Worm (Caenorhabditis elegans) whole organism, late embryonic: ENCODE measurements around the gene srj-24.

Source experiments
- C38D4.7 ChIP-seq: fragments of 200-800 bp; sonication (Bioruptor generic); optimal IDR thresholded peaks from 2 replicates; lab custom pipeline; 2018; ENCODE audit warnings: mild to moderate bottlenecking, missing genetic modification characterization, moderate library complexity, missing compliant biosample characterization
- K02D7.2 ChIP-seq: sonication (generic microtip); optimal IDR thresholded peaks from 2 replicates; lab custom pipeline; 2017; ENCODE audit warnings: mild to moderate bottlenecking, missing genetic modification characterization, missing compliant biosample characterization
- ama-1 ChIP-seq: fragments of 150-350 bp; optimal IDR thresholded peaks from 2 replicates; lab custom pipeline; 2014
- ceh-18 ChIP-seq: sonication (generic microtip); optimal IDR thresholded peaks from 2 replicates; lab custom pipeline; 2016; ENCODE audit warnings: missing genetic modification characterization, missing compliant biosample characterization
- ceh-34 ChIP-seq: sonication (generic microtip); optimal IDR thresholded peaks from 2 replicates; lab custom pipeline; 2016; ENCODE audit warnings: mild to moderate bottlenecking, missing genetic modification characterization, missing compliant biosample characterization
- ceh-48 ChIP-seq: sonication (generic microtip); optimal IDR thresholded peaks from 2 replicates; lab custom pipeline; 2016; ENCODE audit warnings: missing genetic modification characterization, inconsistent platforms, missing compliant biosample characterization
- ceh-6 ChIP-seq: fragments of 200-800 bp; sonication (Bioruptor generic); optimal IDR thresholded peaks from 2 replicates; lab custom pipeline; 2018; ENCODE audit warnings: mild to moderate bottlenecking, missing genetic modification characterization, missing compliant biosample characterization
- che-1 ChIP-seq: sonication (generic microtip); optimal IDR thresholded peaks from 2 replicates; lab custom pipeline; 2016; ENCODE audit warnings: mild to moderate bottlenecking, missing genetic modification characterization, missing compliant biosample characterization
- elt-2 ChIP-seq: sonication (generic microtip); optimal IDR thresholded peaks from 2 replicates; lab custom pipeline; 2016; ENCODE audit warnings: missing genetic modification reagents, missing genetic modification characterization, missing compliant biosample characterization
- hlh-30 ChIP-seq: sonication (generic microtip); optimal IDR thresholded peaks from 2 replicates; lab custom pipeline; 2017; ENCODE audit warnings: antibody characterized with exemption, missing genetic modification characterization, missing compliant biosample characterization; ENCODE audit not compliant: insufficient read depth
- hlh-6 ChIP-seq: sonication (generic microtip); optimal IDR thresholded peaks from 2 replicates; lab custom pipeline; 2016; ENCODE audit warnings: missing genotype, missing genetic modification characterization, missing compliant biosample characterization
- hlh-8 ChIP-seq: sonication (generic microtip); optimal IDR thresholded peaks from 2 replicates; lab custom pipeline; 2016; ENCODE audit warnings: missing genotype, missing genetic modification characterization, missing compliant biosample characterization
- lim-6 ChIP-seq: sonication (generic microtip); optimal IDR thresholded peaks from 2 replicates; lab custom pipeline; 2016; ENCODE audit warnings: missing genetic modification characterization, missing compliant biosample characterization
- madf-2 ChIP-seq: sonication (generic microtip); optimal IDR thresholded peaks from 2 replicates; lab custom pipeline; 2017; ENCODE audit warnings: missing genetic modification characterization, missing compliant biosample characterization
- nfya-1 ChIP-seq: sonication (generic microtip); optimal IDR thresholded peaks from 2 replicates; lab custom pipeline; 2017; ENCODE audit warnings: missing genetic modification characterization, mild to moderate bottlenecking, missing compliant biosample characterization, antibody characterized with exemption, moderate library complexity
- nhr-11 ChIP-seq: fragments of 150-350 bp; optimal IDR thresholded peaks from 2 replicates; lab custom pipeline; 2014; ENCODE audit warnings: missing biosample characterization, missing genetic modification characterization
- pag-3 ChIP-seq: sonication (generic microtip); optimal IDR thresholded peaks from 2 replicates; lab custom pipeline; 2016; ENCODE audit warnings: missing compliant biosample characterization, missing genetic modification characterization, borderline replicate concordance
- pax-1 ChIP-seq: fragments of 150-350 bp; optimal IDR thresholded peaks from 2 replicates; lab custom pipeline; 2014; ENCODE audit warnings: missing biosample characterization, missing genetic modification characterization
- pqm-1 ChIP-seq: sonication (generic microtip); optimal IDR thresholded peaks from 2 replicates; lab custom pipeline; 2016; ENCODE audit warnings: missing genetic modification characterization, missing compliant biosample characterization
- rnt-1 ChIP-seq: sonication (generic microtip); optimal IDR thresholded peaks from 2 replicates; lab custom pipeline; 2016; ENCODE audit warnings: missing genetic modification characterization, missing compliant biosample characterization
- sdc-2 ChIP-seq: sonication (generic microtip); optimal IDR thresholded peaks from 2 replicates; lab custom pipeline; 2016; ENCODE audit warnings: missing genotype, missing genetic modification characterization, missing compliant biosample characterization
- tbx-2 ChIP-seq: sonication (generic microtip); optimal IDR thresholded peaks from 2 replicates; lab custom pipeline; 2016; ENCODE audit warnings: missing genetic modification characterization, missing compliant biosample characterization
- ttx-3 ChIP-seq: sonication (generic microtip); optimal IDR thresholded peaks from 2 replicates; lab custom pipeline; 2016; ENCODE audit warnings: missing genetic modification reagents, missing genetic modification characterization, missing compliant biosample characterization
- unc-55 ChIP-seq: sonication (generic microtip); optimal IDR thresholded peaks from 2 replicates; lab custom pipeline; 2017; ENCODE audit warnings: missing biosample characterization, missing genetic modification reagents, missing genetic modification characterization
- unc-86 ChIP-seq: sonication (generic microtip); optimal IDR thresholded peaks from 2 replicates; lab custom pipeline; 2016; ENCODE audit warnings: missing genetic modification characterization, missing compliant biosample characterization

The srj-24 gene

ce11 chrV:730216-730615 is 8.5 kb downstream of the srj-24 start:
- TF ChIP-seq pqm-1 (tag; lab: Kevin White, UChicago): no peak
- no peak for TF ChIP-seq madf-2
- no peak for TF ChIP-seq nhr-11
- no peak for TF ChIP-seq ttx-3 (tag; lab: Kevin White, UChicago)
- TF ChIP-seq hlh-30: peak; percentile 7

DNA sequence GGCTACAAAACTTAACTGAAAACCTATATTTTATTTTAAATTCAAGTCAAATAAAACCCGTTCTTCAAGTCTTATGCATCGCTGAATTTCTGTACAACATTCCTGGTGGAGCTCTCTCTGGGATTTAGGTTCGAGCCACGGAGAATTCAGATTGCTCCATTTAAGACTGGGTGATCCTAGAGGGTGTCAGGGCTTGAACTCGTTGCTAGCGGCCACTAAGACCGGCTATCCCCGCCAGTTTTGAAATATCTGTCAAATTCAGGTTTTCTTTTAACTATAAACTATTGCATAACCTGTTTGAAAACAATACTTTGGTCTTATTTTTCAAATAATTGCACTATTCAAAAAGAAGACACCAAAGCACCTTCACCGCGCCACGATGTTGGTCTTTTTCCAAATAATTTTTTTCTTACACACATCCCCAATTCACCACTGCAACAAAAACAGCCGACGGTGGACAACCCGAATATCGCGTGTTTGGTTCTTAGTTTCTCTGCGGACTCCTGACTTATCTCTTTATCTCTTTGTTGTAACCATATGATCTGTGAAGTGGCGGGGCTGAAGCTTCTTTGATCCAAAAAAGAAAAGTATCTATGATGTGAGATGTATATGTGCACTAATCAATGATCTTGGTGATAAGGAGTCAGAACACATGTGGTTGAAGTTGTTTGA is 9.7 kb downstream of the srj-24 start:
- TF ChIP-seq ceh-34 (tag; lab: Kevin White, UChicago) (no peak), hlh-8 (tag; lab: Kevin White, UChicago) (no peak), hlh-30 (peak; percentile 6)

ce11 chrV:727484-728351 is 11.0 kb downstream of the srj-24 start, which contains the start of the genes icl-1 and srh-2:
Gene icl-1 (minus strand): TSS chrV:728004.
Gene srh-2 (plus strand): TSS chrV:728301.
- peak; percentile 19 for TF ChIP-seq nfya-1
- TF ChIP-seq K02D7.2: peak; percentile 2
- peak; percentile 19 for TF ChIP-seq unc-55 (GFP tag; lab: Kevin White, UChicago)
- TF ChIP-seq ceh-18 (tag; lab: Kevin White, UChicago): peak; percentile 14
- no peak for TF ChIP-seq sdc-2
- peak; percentile 78 for TF ChIP-seq elt-2 (tag; lab: Kevin White, UChicago)

DNA sequence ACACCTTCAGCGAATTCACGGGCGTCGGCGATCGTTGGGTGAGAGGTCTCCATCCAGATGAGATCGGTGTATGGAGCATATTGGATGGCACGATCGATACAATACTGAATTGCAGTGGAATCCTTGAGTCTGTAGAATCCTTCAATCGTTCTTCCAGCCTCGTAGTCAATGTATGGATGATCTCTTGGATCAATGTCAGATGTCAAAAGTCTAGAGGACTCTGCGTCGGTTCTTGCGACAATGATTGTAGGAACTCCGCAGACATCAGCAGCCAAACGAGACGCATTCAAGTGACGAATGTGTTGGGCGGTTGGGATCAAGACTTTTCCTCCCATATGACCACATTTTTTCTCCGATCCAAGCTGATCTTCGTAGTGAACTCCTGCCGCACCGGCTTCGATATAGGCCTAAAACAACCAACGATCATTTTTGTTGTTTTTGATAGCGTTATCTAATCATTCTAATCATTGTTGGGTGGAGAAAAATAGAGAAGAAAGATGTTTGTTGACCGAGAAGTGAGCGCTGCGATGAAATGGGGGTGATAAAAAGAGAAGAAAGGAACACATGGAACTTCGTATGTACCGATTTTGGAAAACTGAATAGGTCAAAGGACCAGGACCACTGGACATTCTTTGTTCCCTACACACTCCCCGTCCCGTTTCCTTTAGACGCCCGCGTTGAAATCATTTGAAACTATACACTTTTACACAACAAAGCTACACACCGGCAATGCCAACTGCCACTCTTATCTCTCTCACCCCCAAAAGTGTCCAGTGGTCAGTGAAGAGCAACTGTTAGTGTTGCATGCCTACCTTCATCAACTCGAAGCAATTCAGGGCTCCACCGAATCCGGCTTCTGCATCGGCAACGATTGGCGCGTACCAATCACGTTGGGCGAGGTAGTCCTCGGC is 11.8 kb downstream of the srj-24 start:
- TF ChIP-seq tbx-2 (tag; lab: Kevin White, UChicago) (no peak), elt-2 (tag; lab: Kevin White, UChicago) (peak; percentile 37)

DNA sequence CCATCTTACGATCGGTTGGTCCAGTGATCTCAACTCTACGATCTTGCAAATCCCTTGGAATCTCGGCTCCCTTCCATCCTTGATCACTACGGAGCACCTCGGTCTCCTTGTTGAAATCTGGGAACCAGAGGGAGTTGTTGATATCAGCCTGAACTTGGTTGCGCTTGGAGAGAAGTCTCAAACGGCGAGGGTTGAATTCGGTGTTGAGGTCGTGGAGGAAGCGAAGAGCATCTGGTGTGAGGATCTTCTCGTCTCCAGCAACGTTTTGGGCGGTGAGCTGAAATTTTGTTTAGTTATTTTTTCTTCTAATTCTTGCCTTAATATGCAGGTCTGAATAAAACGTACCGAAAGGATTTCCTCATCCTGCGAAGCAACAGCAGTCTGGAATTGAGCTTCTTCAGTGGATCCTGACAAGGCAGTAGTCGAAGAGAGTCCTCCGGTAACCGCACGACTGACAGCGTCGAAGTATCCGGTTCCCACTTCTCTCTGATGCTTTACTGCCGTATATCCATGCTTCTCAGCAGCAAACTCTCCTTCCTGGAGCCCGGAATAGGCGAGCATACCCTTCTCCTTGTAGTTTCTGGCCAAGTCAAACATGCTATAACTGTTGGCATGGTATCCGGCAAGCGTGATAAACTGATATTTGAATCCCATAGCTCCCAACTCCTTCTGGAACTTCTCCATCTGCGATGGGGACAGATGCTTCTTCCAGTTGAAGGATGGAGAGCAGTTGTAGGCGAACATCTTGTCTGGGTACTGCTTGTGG is 12.7 kb downstream of the srj-24 start:
- TF ChIP-seq ama-1 (lab: Kevin White, UChicago): no peak
- TF ChIP-seq lim-6: no peak
- TF ChIP-seq tbx-2 (tag; lab: Kevin White, UChicago): no peak
- TF ChIP-seq elt-2 (tag; lab: Kevin White, UChicago): no peak
- TF ChIP-seq C38D4.7 (GFP tag; lab: Kevin White, UChicago): no peak
- no peak for TF ChIP-seq hlh-6 (tag; lab: Kevin White, UChicago)
- TF ChIP-seq rnt-1 (tag; lab: Kevin White, UChicago): no peak
- no peak for TF ChIP-seq ceh-6 (GFP tag; lab: Kevin White, UChicago)
- no peak for TF ChIP-seq unc-86 (tag; lab: Kevin White, UChicago)
- no peak for TF ChIP-seq pax-1 (tag; lab: Kevin White, UChicago)
- TF ChIP-seq hlh-8 (tag; lab: Kevin White, UChicago): no peak
- no peak for TF ChIP-seq ceh-48 (tag; lab: Kevin White, UChicago)
- TF ChIP-seq pag-3: no peak
- no peak for TF ChIP-seq che-1 (tag; lab: Kevin White, UChicago)
